Worm (Caenorhabditis elegans): ENCODE measurements around the gene H04M03.3.

DNA sequence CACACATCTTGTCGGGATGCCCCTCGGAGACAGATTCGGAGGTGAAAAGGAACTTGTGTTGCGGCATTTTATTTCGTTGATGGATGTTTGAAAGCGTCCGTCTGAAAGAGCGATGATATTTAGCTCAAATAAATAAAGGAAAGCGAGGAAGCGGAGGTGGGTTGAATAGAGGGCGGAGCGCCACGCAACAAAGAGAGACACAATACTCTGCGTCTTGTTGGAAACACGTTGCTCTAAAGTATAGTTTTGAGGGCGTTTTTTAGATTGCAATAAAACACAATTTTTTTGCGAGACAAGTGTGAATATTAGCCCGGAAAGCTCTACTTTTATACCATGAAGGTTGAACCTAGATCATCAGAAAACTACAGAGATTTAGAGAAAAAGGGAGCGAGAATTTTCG, 45.1 kb upstream of the H04M03.3 start, which contains the start of gene sams-4:
- no peak for TF ChIP-seq mdl-1 (tag; optimal IDR thresholded peaks at IDR 0.05)
- no peak for TF ChIP-seq nhr-77 (tag; optimal IDR thresholded peaks at IDR 0.05)

Measured in whole organism, L1 larva.